Worm (Caenorhabditis elegans): ENCODE data around the gene cutl-29.

cutl-29 gene

DNA sequence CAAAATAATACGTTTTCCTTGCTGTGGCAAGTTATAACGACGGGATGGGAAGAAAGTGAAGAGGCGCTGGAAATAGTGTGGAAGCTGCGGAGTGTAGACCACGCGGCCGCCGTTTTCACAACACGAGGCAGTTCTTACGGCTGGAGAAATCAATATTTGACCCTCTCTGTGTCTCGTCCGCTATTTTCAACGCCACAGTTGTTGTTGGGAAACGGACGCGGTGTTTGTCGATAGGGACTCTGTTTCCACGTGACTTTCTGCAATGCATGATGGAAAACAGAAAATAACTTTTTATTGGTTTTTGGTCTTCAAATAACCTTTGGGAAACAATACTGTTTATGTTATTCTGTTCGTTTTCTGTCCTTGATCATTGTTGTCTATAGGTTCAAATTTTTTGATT lies 39.0 kb downstream of the cutl-29 start, which contains the start of gene K02A6.3 (continued):
- TF ChIP-seq fax-1 (tag; optimal IDR thresholded peaks at IDR 0.05): no peak
- TF ChIP-seq K09A11.1 (tag; optimal IDR thresholded peaks at IDR 0.05; ENCODE audit: insufficient read depth): no peak
- TF ChIP-seq fkh-10 (GFP tag; optimal IDR thresholded peaks at IDR 0.05): no peak
- TF ChIP-seq sdc-2 (tag; optimal IDR thresholded peaks at IDR 0.05): peak; percentile 9
- no peak for TF ChIP-seq hlh-15 (tag; optimal IDR thresholded peaks at IDR 0.05)
- no peak for TF ChIP-seq T23F11.4 (GFP tag; optimal IDR thresholded peaks at IDR 0.05)
- no peak for TF ChIP-seq ama-1 (optimal IDR thresholded peaks at IDR 0.05)
- no peak for TF ChIP-seq nhr-11 (tag; optimal IDR thresholded peaks at IDR 0.05)
- no peak for TF ChIP-seq Y22D7AL.16 (tag; optimal IDR thresholded peaks at IDR 0.05)
- TF ChIP-seq ceh-34 (tag; optimal IDR thresholded peaks at IDR 0.05): no peak
- TF ChIP-seq pqm-1 (tag; optimal IDR thresholded peaks at IDR 0.05): no peak
- TF ChIP-seq elt-2 (tag; optimal IDR thresholded peaks at IDR 0.05): peak; percentile 28
- no peak for TF ChIP-seq che-1 (tag; optimal IDR thresholded peaks at IDR 0.05)
- TF ChIP-seq sox-4 (tag; optimal IDR thresholded peaks at IDR 0.05): no peak
- no peak for TF ChIP-seq zip-5 (tag; optimal IDR thresholded peaks at IDR 0.05)
- TF ChIP-seq ztf-16 (tag; optimal IDR thresholded peaks at IDR 0.05): no peak

- no peak for TF ChIP-seq K09A11.1 (tag; optimal IDR thresholded peaks at IDR 0.05; ENCODE audit: insufficient read depth)
- no peak for TF ChIP-seq sox-4 (tag; optimal IDR thresholded peaks at IDR 0.05)
- TF ChIP-seq ceh-2 (tag; optimal IDR thresholded peaks at IDR 0.05): no peak
- TF ChIP-seq hlh-13 (GFP tag; optimal IDR thresholded peaks at IDR 0.05): no peak
- TF ChIP-seq ceh-30 (tag; optimal IDR thresholded peaks at IDR 0.05): no peak
- no peak for TF ChIP-seq dve-1 (tag; optimal IDR thresholded peaks at IDR 0.05)
- no peak for TF ChIP-seq ceh-9 (tag; optimal IDR thresholded peaks at IDR 0.05)
Observed at ce11 chrX:8230579-8230978, 40.2 kb downstream of the cutl-29 start.

- TF ChIP-seq odd-2 (tag; optimal IDR thresholded peaks at IDR 0.05) (no peak), unc-55 (GFP tag; optimal IDR thresholded peaks at IDR 0.05) (no peak), elt-2 (tag; optimal IDR thresholded peaks at IDR 0.05) (no peak), pat-9 (tag; optimal IDR thresholded peaks at IDR 0.05) (no peak), Y22D7AL.16 (tag; optimal IDR thresholded peaks at IDR 0.05) (no peak), ref-2 (tag; optimal IDR thresholded peaks at IDR 0.05) (no peak), K09A11.1 (tag; optimal IDR thresholded peaks at IDR 0.05; ENCODE audit: insufficient read depth) (no peak), madf-2 (tag; optimal IDR thresholded peaks at IDR 0.05) (no peak), ceh-2 (tag; optimal IDR thresholded peaks at IDR 0.05) (no peak), pha-4 (tag; optimal IDR thresholded peaks at IDR 0.05) (no peak), syd-9 (tag; optimal IDR thresholded peaks at IDR 0.05) (no peak)
Observed at ce11 chrX:8229221-8229620, 41.6 kb downstream of the cutl-29 start.

DNA sequence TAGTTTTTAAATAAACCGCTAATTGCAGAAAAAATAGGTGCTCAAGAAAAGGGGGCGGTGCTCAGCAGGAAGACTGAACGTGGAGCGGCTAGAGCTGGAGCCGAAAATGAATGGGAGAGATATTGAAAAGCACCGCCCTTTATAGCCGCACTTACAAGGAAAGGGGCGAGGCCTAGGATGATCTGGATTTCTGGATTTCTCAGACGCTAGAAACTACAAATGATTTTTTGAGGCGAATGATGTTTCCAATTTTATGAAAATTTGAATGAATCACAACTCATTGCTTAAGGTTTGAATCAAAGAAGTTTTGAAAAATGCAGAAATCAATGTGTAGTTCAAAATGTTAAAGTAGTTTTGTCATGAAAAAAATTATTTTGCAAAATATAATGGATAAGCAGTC lies 45.9 kb downstream of the cutl-29 start, which contains the start of gene K02A6.2:
K02A6.2 (minus strand) TSS at position 101 of the 400 bp plus-strand sequence.
- no peak for TF ChIP-seq sdc-2 (tag; optimal IDR thresholded peaks at IDR 0.05)
- no peak for TF ChIP-seq lin-11 (tag; optimal IDR thresholded peaks at IDR 0.05)
- no peak for TF ChIP-seq T23F11.4 (GFP tag; optimal IDR thresholded peaks at IDR 0.05)
- no peak for TF ChIP-seq unc-3 (GFP tag; conservative IDR thresholded peaks at IDR 0.05)
- no peak for TF ChIP-seq unc-3 (tag; optimal IDR thresholded peaks at IDR 0.05)
- TF ChIP-seq F13H6.1 (tag; optimal IDR thresholded peaks at IDR 0.05): no peak
- no peak for TF ChIP-seq ets-4 (tag; optimal IDR thresholded peaks at IDR 0.05)

ce11 chrX:8219428-8219827 lies 51.4 kb downstream of the cutl-29 start, which contains the start of gene K02A6.1:
Gene K02A6.1 (plus strand): TSS chrX:8219728.
- TF ChIP-seq ref-2 (tag; optimal IDR thresholded peaks at IDR 0.05) (no peak), dve-1 (tag; optimal IDR thresholded peaks at IDR 0.05) (no peak), ceh-18 (tag; optimal IDR thresholded peaks at IDR 0.05) (no peak), ceh-14 (tag; optimal IDR thresholded peaks at IDR 0.05) (no peak), elt-2 (tag; optimal IDR thresholded peaks at IDR 0.05) (no peak), ceh-24 (tag; optimal IDR thresholded peaks at IDR 0.05) (no peak), ama-1 (optimal IDR thresholded peaks at IDR 0.05) (no peak), ceh-9 (tag; optimal IDR thresholded peaks at IDR 0.05) (no peak), nhr-232 (tag; optimal IDR thresholded peaks at IDR 0.05) (no peak), ets-4 (tag; optimal IDR thresholded peaks at IDR 0.05) (no peak), hlh-13 (GFP tag; optimal IDR thresholded peaks at IDR 0.05) (no peak), unc-3 (GFP tag; conservative IDR thresholded peaks at IDR 0.05) (no peak), unc-3 (tag; optimal IDR thresholded peaks at IDR 0.05) (no peak), che-1 (tag; optimal IDR thresholded peaks at IDR 0.05) (no peak)

All from whole organism, late embryonic.